Fruit fly (Drosophila melanogaster) whole organism, pupa: ENCODE measurements around the gene CG7006.

Source experiments
- CG10348 ChIP-seq: fragments of 200-800 bp; sonication (Bioruptor generic); IDR thresholded peaks from 2 replicates; pipeline ENCODE4 v1.3.6; 2022; ENCODE audit warnings: missing biosample characterization, missing genetic modification characterization
- CG12605 ChIP-seq: fragments of 200-800 bp; sonication (Bioruptor generic); IDR thresholded peaks from 2 replicates; pipeline ENCODE4 v1.3.6; 2022; ENCODE audit warnings: missing biosample characterization, missing genetic modification characterization
- CG13204 ChIP-seq: fragments of 200-800 bp; sonication (Bioruptor generic); optimal IDR thresholded peaks from 2 replicates; lab custom pipeline; 2018; ENCODE audit warnings: missing biosample characterization, mild to moderate bottlenecking, missing genetic modification characterization, moderate library complexity
- CG14655 ChIP-seq: fragments of 200-800 bp; sonication (Bioruptor generic); optimal IDR thresholded peaks from 3 replicates; lab custom pipeline; 2017; ENCODE audit warnings: mild to moderate bottlenecking, missing biosample characterization, missing genetic modification reagents, missing genetic modification characterization
- CG15710 ChIP-seq: fragments of 200-800 bp; sonication (Bioruptor generic); optimal IDR thresholded peaks from 2 replicates; lab custom pipeline; 2018; ENCODE audit warnings: missing biosample characterization, mild to moderate bottlenecking, missing genetic modification characterization, moderate library complexity
- CG17806 ChIP-seq: fragments of 200-800 bp; sonication (Bioruptor generic); optimal IDR thresholded peaks from 2 replicates; lab custom pipeline; 2018; ENCODE audit warnings: missing biosample characterization, mild to moderate bottlenecking, missing genetic modification characterization, moderate library complexity
- CG32121 ChIP-seq: fragments of 200-800 bp; sonication (Bioruptor generic); IDR thresholded peaks from 2 replicates; pipeline ENCODE4 v1.3.6; 2022; ENCODE audit warnings: missing biosample characterization, missing genetic modification characterization
- CG34367 ChIP-seq: fragments of 200-800 bp; sonication (Bioruptor generic); optimal IDR thresholded peaks from 2 replicates; lab custom pipeline; 2018; ENCODE audit warnings: missing biosample characterization, mild to moderate bottlenecking, missing genetic modification characterization
- CG4496 ChIP-seq: fragments of 200-800 bp; sonication (Bioruptor generic); IDR thresholded peaks from 3 replicates; pipeline ENCODE4 v1.3.6; 2022; ENCODE audit warnings: missing biosample characterization, missing genetic modification characterization
- CG8159 ChIP-seq: fragments of 200-800 bp; sonication (Bioruptor generic); optimal IDR thresholded peaks from 3 replicates; lab custom pipeline; 2018; ENCODE audit warnings: missing biosample characterization, mild to moderate bottlenecking, missing genetic modification characterization, moderate library complexity
- CG8301 ChIP-seq: fragments of 200-800 bp; sonication (Bioruptor generic); optimal IDR thresholded peaks from 2 replicates; lab custom pipeline; 2018; ENCODE audit warnings: missing biosample characterization, mild to moderate bottlenecking, missing genetic modification characterization
- D1 ChIP-seq: fragments of 200-800 bp; sonication (Bioruptor generic); optimal IDR thresholded peaks from 2 replicates; lab custom pipeline; 2018; ENCODE audit warnings: missing biosample characterization, mild to moderate bottlenecking, missing genetic modification characterization, moderate library complexity
- EcR ChIP-seq: fragments of 200-800 bp; sonication (Bioruptor generic); optimal IDR thresholded peaks from 3 replicates; lab custom pipeline; 2019; ENCODE audit warnings: missing biosample characterization, missing genetic modification characterization, mild to moderate bottlenecking, moderate library complexity, missing genetic modification reagents
- Ets98B ChIP-seq: fragments of 200-800 bp; sonication (Bioruptor generic); IDR thresholded peaks from 2 replicates; pipeline ENCODE4 v1.3.6; 2022; ENCODE audit warnings: missing biosample characterization, missing genetic modification characterization
- Pif1A ChIP-seq: fragments of 200-800 bp; sonication (Bioruptor generic); optimal IDR thresholded peaks from 3 replicates; lab custom pipeline; 2016; ENCODE audit warnings: missing biosample characterization, missing genetic modification characterization
- Pif1B ChIP-seq: fragments of 200-800 bp; sonication (Bioruptor generic); optimal IDR thresholded peaks from 3 replicates; lab custom pipeline; 2016; ENCODE audit warnings: missing biosample characterization, missing genetic modification characterization
- Snoo ChIP-seq: fragments of 200-800 bp; sonication (Bioruptor generic); optimal IDR thresholded peaks from 3 replicates; lab custom pipeline; 2017; ENCODE audit warnings: missing biosample characterization, mild to moderate bottlenecking, missing genetic modification characterization, inconsistent platforms
- fd96Ca ChIP-seq: fragments of 200-800 bp; sonication (Bioruptor generic); IDR thresholded peaks from 3 replicates; pipeline ENCODE4 v1.3.6; 2022; ENCODE audit warnings: missing biosample characterization, missing genetic modification characterization
- gl ChIP-seq: fragments of 200-800 bp; sonication (Bioruptor generic); optimal IDR thresholded peaks from 2 replicates; lab custom pipeline; 2018; ENCODE audit warnings: missing biosample characterization, mild to moderate bottlenecking, missing genetic modification characterization
- rn ChIP-seq: fragments of 200-800 bp; sonication (Bioruptor generic); IDR thresholded peaks from 2 replicates; pipeline ENCODE4 v1.3.6; 2022; ENCODE audit warnings: missing biosample characterization, missing genetic modification characterization

The CG7006 gene

DNA sequence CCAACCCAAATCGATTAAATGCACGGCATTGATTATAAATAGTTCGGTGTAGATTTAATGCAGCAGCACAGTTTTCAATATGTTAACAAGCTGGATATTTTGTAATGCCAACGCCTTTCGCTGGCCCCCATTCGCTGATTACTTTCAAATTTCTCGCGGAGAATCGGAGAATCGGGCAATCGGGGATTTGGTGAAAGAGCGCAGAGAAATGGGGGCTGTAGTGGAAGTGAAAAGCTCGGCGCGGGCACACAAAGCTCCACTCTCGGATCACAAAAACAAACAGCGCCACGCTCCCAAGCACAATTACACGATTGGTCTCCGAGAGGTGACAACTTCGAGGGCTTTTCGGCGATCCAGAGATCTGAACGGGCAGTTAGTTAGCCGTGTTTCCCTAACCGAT is 8.8 kb upstream of the CG7006 start, which contains the start of gene Esp:
Esp (plus strand) TSS at position 301 of the 400 bp plus-strand sequence.
- TF ChIP-seq CG10348 (GFP tag; lab: Robert Waterston, UW) (no peak), D1 (tag; lab: Kevin White, UChicago) (no peak), CG17806 (tag; lab: Kevin White, UChicago) (no peak), Ets98B (GFP tag; lab: Robert Waterston, UW) (no peak), CG15710 (tag; lab: Kevin White, UChicago) (no peak)

DNA sequence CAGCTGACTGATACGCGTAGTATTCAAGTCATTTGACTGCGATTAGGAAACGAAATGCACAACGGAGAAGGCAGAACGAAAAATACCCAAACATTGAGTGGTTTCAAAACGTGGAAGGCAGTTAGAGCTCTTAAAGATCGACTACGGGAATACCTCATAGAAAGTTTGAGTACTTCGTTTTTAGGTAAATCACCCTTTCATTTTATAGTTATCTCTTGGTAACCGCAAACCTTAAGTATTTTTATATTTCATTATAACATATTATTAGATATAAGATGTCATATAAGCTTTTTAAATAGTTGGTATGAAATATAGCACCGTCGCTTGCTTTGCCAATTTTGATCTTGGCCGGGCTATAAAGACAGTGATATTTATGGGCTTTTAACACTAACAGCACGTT is 5.3 kb upstream of the CG7006 start:
- no peak for TF ChIP-seq gl (tag; lab: Kevin White, UChicago)
- no peak for TF ChIP-seq EcR (GFP tag; lab: Kevin White, UChicago)
- TF ChIP-seq Pif1A (GFP tag; lab: Kevin White, UChicago) = no peak
- no peak for TF ChIP-seq D1 (tag; lab: Kevin White, UChicago)
- TF ChIP-seq CG8301 = no peak
- TF ChIP-seq CG14655 (GFP tag; lab: Kevin White, UChicago) = no peak
- TF ChIP-seq CG8159 (tag; lab: Kevin White, UChicago) = no peak
- TF ChIP-seq CG10348 (GFP tag; lab: Robert Waterston, UW) = no peak
- TF ChIP-seq CG15710 (tag; lab: Kevin White, UChicago) = no peak
- TF ChIP-seq CG13204 (GFP tag; lab: Kevin White, UChicago) = no peak
- TF ChIP-seq CG32121 (GFP tag; lab: Robert Waterston, UW) = no peak
- no peak for TF ChIP-seq CG17806 (tag; lab: Kevin White, UChicago)
- no peak for TF ChIP-seq rn (GFP tag; lab: Robert Waterston, UW)
- no peak for TF ChIP-seq Pif1B (GFP tag; lab: Kevin White, UChicago)
- no peak for TF ChIP-seq CG4496 (GFP tag; lab: Robert Waterston, UW)
- TF ChIP-seq Snoo (tag; lab: Kevin White, UChicago) = no peak
- TF ChIP-seq CG12605 = no peak

DNA sequence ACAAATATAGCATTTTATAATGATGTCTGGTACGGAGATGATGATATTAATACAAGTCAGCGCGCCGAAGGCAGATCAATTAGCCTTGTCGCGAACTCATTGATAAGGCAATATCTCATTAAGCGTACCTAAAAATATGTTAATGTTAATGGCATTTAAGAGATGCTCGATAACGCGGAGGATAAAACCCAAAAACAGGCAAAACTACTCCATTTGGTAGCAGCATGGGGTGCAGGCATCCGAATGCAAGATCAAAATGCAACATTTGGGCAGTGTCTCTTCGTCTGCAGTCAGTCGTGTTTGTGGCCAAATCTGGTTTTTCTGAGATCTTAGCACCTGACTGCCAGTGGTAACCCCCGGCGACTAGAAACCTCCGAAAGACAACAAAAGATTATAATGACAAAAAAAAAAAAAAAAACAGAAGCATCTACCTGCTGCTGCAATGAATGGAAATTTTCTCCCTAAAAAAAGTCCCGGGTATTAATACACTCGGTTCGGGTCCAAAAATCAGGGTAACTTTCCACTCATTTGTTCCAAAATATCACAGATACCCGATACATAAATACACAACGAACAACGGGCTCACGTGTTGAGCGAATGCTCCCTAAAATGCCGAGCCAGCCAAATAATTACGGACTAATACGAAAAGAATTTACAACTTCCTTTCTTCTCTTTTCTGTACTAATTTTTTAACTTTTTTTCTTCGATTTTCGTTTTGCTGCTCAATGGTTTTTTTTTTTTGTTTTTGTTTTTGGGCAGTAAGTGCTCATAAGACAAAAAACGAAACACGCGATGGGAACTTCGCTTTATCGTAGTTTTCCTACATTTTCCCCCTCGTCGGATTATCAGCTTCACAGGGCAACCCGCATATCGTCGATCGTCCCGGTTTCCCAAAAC is 4.2 kb upstream of the CG7006 start:
- TF ChIP-seq gl (tag; lab: Kevin White, UChicago) (no peak), EcR (GFP tag; lab: Kevin White, UChicago) (no peak), Pif1A (GFP tag; lab: Kevin White, UChicago) (no peak), rn (GFP tag; lab: Robert Waterston, UW) (no peak), CG12605 (no peak), CG15710 (tag; lab: Kevin White, UChicago) (no peak), CG32121 (GFP tag; lab: Robert Waterston, UW) (no peak), Snoo (tag; lab: Kevin White, UChicago) (no peak)

DNA sequence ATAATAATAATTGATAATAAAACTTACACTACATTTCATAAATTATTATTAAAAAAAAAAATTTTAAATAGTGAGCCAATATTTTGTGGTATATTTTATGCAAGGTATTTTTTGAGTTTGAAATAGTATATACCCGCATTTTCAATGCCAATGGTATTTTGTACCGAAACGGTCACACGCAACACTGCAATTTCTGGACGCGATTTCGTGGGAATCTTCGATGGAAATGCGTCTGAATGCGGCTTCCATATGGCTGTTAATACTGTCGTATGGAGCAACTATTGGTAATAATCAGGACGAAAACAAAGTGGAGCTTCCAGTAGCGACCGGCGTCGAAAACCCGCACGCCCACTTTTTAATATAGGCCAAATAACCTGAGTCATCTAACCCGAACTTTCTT is 1.0 kb downstream of the CG7006 start, which contains the start of gene Nct:
Nct (plus strand) TSS at position 173 of the 400 bp plus-strand sequence.
- TF ChIP-seq EcR (GFP tag; lab: Kevin White, UChicago) (no peak), Pif1B (GFP tag; lab: Kevin White, UChicago) (no peak), rn (GFP tag; lab: Robert Waterston, UW) (no peak), CG8301 (no peak), CG32121 (GFP tag; lab: Robert Waterston, UW) (no peak), CG13204 (GFP tag; lab: Kevin White, UChicago) (no peak), Ets98B (GFP tag; lab: Robert Waterston, UW) (no peak)
- TF ChIP-seq, all 21 proteins: peak for 0

DNA sequence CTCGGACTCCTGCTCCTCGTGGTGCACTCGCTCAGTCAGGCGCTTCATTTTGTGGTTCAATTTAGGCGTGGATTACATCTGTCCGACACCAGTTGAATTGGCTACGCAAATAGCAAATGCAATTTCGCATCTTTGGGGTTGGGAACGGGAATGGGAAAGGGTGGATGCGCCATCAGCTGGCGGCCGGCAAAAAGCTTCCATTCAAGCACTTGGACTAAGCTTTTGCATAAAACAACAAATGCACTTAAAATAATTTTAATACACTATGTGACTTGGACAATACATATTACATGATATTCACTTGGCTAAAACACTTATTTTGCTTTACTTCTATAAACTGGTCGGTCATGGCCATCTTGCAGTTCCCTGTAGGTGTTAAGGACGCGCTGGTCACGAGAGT is 5.7 kb downstream of the CG7006 start, which contains the start of gene HDAC11:
HDAC11 (minus strand) TSS at position 101 of the 400 bp plus-strand sequence.
- TF ChIP-seq CG32121 (GFP tag; lab: Robert Waterston, UW) = 0 out of 2 replicates have a peak, but pooled peaks have one; percentile 27
- no peak for TF ChIP-seq CG17806 (tag; lab: Kevin White, UChicago)
- TF ChIP-seq, all 21 proteins: peak for 1

DNA sequence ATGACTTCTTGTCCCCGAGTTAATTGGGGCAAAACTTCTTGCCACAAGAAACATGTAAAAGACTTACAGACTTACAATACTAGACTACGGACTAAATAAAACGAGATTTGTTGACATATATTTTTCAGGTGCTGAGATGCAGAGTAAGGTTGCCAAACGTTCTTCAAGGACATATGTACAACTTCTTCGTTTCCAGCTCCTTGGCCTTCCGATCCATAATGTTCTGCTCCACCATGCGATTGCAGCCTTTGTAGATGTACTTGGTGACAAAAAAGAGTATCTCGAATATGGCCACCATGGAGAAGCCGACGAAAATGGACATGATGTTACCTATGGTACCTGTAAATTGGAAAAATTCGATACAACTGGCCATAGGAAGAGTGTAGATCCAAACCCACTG is 7.0 kb downstream of the CG7006 start, which contains the start of gene CAH4:
CAH4 (minus strand) TSS at position 101 of the 400 bp plus-strand sequence.
- TF ChIP-seq CG15710 (tag; lab: Kevin White, UChicago) (no peak), rn (GFP tag; lab: Robert Waterston, UW) (no peak), gl (tag; lab: Kevin White, UChicago) (no peak), CG8301 (no peak), CG10348 (GFP tag; lab: Robert Waterston, UW) (no peak), EcR (GFP tag; lab: Kevin White, UChicago) (no peak), fd96Ca (no peak), CG13204 (GFP tag; lab: Kevin White, UChicago) (no peak), CG17806 (tag; lab: Kevin White, UChicago) (no peak), CG32121 (GFP tag; lab: Robert Waterston, UW) (no peak)

DNA sequence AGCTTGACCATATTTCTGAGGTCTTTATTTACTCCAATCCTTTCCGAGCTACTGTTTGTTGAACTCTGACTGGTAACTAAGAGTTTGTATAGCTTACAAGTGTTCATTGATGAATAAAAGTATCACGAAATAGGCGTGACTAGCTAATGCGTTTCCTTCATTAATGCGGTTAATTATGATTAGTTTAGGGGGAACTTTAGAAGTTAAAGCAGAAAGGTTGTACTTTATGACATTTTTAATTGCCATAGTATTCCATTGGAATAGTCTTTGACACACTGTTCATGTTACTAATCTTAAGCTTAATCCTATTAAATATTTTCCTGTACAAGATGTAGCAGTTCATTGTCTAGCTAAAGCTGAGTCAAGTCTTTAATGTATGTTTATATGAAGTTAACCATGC is 9.3 kb downstream of the CG7006 start, which contains the start of gene ppk22:
ppk22 (minus strand) TSS at position 101 of the 400 bp plus-strand sequence.
- TF ChIP-seq CG15710 (tag; lab: Kevin White, UChicago) (no peak), gl (tag; lab: Kevin White, UChicago) (no peak), CG13204 (GFP tag; lab: Kevin White, UChicago) (no peak), CG17806 (tag; lab: Kevin White, UChicago) (no peak), CG10348 (GFP tag; lab: Robert Waterston, UW) (no peak), Pif1A (GFP tag; lab: Kevin White, UChicago) (no peak), fd96Ca (no peak), Snoo (tag; lab: Kevin White, UChicago) (no peak), CG34367 (tag; lab: Kevin White, UChicago) (no peak), CG8301 (no peak), rn (GFP tag; lab: Robert Waterston, UW) (no peak), CG12605 (no peak), CG4496 (GFP tag; lab: Robert Waterston, UW) (no peak), Ets98B (GFP tag; lab: Robert Waterston, UW) (no peak), Pif1B (GFP tag; lab: Kevin White, UChicago) (no peak)
